Worm (Caenorhabditis elegans): ENCODE measurements around the gene Y38E10A.3.

DNA sequence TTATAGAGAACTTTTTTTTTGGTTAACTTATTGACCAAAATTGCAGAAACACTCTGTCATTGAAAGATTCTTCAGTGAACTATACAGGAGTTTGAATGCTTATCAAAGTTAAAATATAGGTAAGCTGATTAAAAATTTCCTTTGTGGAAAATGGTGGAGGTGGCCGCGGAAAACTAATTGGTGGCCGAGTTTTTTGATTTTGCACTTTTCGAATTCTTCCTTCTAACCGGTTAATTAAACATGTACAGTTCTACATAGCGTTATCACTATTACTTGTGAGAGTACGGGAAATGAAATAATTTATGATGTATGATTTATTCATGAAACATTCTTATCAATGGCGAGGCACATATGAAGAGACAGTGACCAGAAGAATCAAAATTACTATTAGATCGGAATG, 3.2 kb upstream of the Y38E10A.3 start, which contains the start of gene clec-8:
- TF ChIP-seq dao-5 (tag; optimal IDR thresholded peaks at IDR 0.05) (no peak), him-1 (tag; optimal IDR thresholded peaks at IDR 0.05) (no peak), W03F9.2 (tag; optimal IDR thresholded peaks at IDR 0.05) (no peak)
